Worm (Caenorhabditis elegans) whole organism, L1 larva: ENCODE data around the gene ZK1058.9.

Source experiments
- alr-1 ChIP-seq: fragments of 200-800 bp; sonication (Bioruptor generic); optimal IDR thresholded peaks from 2 replicates; lab custom pipeline; 2018; ENCODE audit warnings: borderline replicate concordance, mild to moderate bottlenecking, missing genetic modification characterization, missing compliant biosample characterization
- ceh-8 ChIP-seq: fragments of 200-800 bp; sonication (Bioruptor generic); optimal IDR thresholded peaks from 2 replicates; lab custom pipeline; 2018; ENCODE audit warnings: mild to moderate bottlenecking, missing genetic modification characterization, moderate library complexity, missing compliant biosample characterization
- elt-3 ChIP-seq, 6 experiments: fragments of 150-350 bp in 1 of 6; sonication (generic microtip); optimal IDR thresholded peaks; 2 replicates each; lab custom pipeline; 2017 to 2018; ENCODE audit warnings: missing biosample characterization in 6 of 6, missing genetic modification characterization in 6 of 6, inconsistent platforms in 1 of 6
- fkh-10 ChIP-seq: sonication (generic microtip); optimal IDR thresholded peaks from 2 replicates; lab custom pipeline; 2017; ENCODE audit warnings: missing biosample characterization, missing genetic modification reagents, missing genetic modification characterization
- isw-1 ChIP-seq: fragments of 200-800 bp; sonication (Bioruptor generic); IDR thresholded peaks from 2 replicates; pipeline ENCODE4 v1.3.6; 2022; ENCODE audit warnings: missing genetic modification characterization, missing compliant biosample characterization
- mab-9 ChIP-seq: fragments of 200-800 bp; sonication (Bioruptor generic); IDR thresholded peaks from 2 replicates; pipeline ENCODE4 v1.3.6; 2022; ENCODE audit warnings: missing genetic modification reagents, missing genetic modification characterization, missing compliant biosample characterization
- mdl-1 ChIP-seq, 2 experiments: fragments of 150-350 bp; optimal IDR thresholded peaks; 2 replicates each; lab custom pipeline; 2014 to 2017; ENCODE audit warnings: missing biosample characterization in 2 of 2, missing genetic modification characterization in 2 of 2, inconsistent platforms in 1 of 2
- snpc-4 ChIP-seq: fragments of 150-350 bp; optimal IDR thresholded peaks from 2 replicates; lab custom pipeline; 2014; ENCODE audit warnings: missing biosample characterization, missing genetic modification characterization
- zag-1 ChIP-seq: fragments of 150-350 bp; optimal IDR thresholded peaks from 2 replicates; lab custom pipeline; 2014; ENCODE audit warnings: missing biosample characterization, missing genetic modification characterization

- TF ChIP-seq mdl-1 (tag; optimal IDR thresholded peaks at IDR 0.05; lab: Kevin White, UChicago) (no peak), snpc-4 (tag; lab: Kevin White, UChicago) (no peak), mab-9 (GFP tag; lab: Robert Waterston, UW) (no peak), alr-1 (tag; lab: Kevin White, UChicago) (no peak), fkh-10 (GFP tag; lab: Kevin White, UChicago) (no peak), isw-1 (GFP tag; lab: Robert Waterston, UW) (no peak), elt-3 (tag; optimal IDR thresholded peaks at IDR 0.05; lab: Kevin White, UChicago) (no peak), ceh-8 (GFP tag; lab: Kevin White, UChicago) (no peak), zag-1 (tag; lab: Kevin White, UChicago) (peak; percentile 7)
Observed at ce11 chrIII:3883146-3883545, 42.9 kb downstream of the ZK1058.9 start.
